Fruit fly (Drosophila melanogaster) whole organism, prepupa: ENCODE data around the gene CG6106.

Experiments
- CG10631 ChIP-seq: fragments of 200-800 bp; sonication (Bioruptor generic); optimal IDR thresholded peaks from 2 replicates; lab custom pipeline; 2016; ENCODE audit warnings: missing biosample characterization, missing genetic modification characterization
- CG11762 ChIP-seq: fragments of 200-800 bp; sonication (Bioruptor generic); optimal IDR thresholded peaks from 3 replicates; lab custom pipeline; 2016; ENCODE audit warnings: missing biosample characterization, missing genetic modification characterization; ENCODE audit not compliant: insufficient read depth
- CG16779 ChIP-seq: fragments of 200-800 bp; sonication (Bioruptor generic); optimal IDR thresholded peaks from 3 replicates; lab custom pipeline; 2017; ENCODE audit warnings: missing biosample characterization, mild to moderate bottlenecking, missing genetic modification characterization
- CG4318 ChIP-seq: fragments of 200-800 bp; sonication (Bioruptor generic); optimal IDR thresholded peaks from 3 replicates; lab custom pipeline; 2017; ENCODE audit warnings: missing biosample characterization, mild to moderate bottlenecking, missing genetic modification characterization
- CG6854 ChIP-seq: fragments of 200-800 bp; sonication (Bioruptor generic); optimal IDR thresholded peaks from 2 replicates; lab custom pipeline; 2017; ENCODE audit warnings: missing biosample characterization, mild to moderate bottlenecking, missing genetic modification characterization
- CG7368 ChIP-seq: fragments of 200-800 bp; sonication (Bioruptor generic); optimal IDR thresholded peaks from 3 replicates; lab custom pipeline; 2016; ENCODE audit warnings: missing biosample characterization, missing genetic modification characterization
- CG8632 ChIP-seq: fragments of 200-800 bp; sonication (Bioruptor generic); optimal IDR thresholded peaks from 3 replicates; lab custom pipeline; 2016; ENCODE audit warnings: missing biosample characterization, missing genetic modification characterization
- Sox102F ChIP-seq: fragments of 200-800 bp; sonication (Bioruptor generic); optimal IDR thresholded peaks from 2 replicates; lab custom pipeline; 2016; ENCODE audit warnings: missing biosample characterization, mild to moderate bottlenecking, missing genetic modification characterization
- eg ChIP-seq: fragments of 200-800 bp; sonication (Bioruptor generic); IDR thresholded peaks from 3 replicates; pipeline ENCODE4 v1.3.6; 2022; ENCODE audit warnings: missing biosample characterization, missing genetic modification characterization
- fd85E ChIP-seq: fragments of 200-800 bp; sonication (Bioruptor generic); optimal IDR thresholded peaks from 3 replicates; lab custom pipeline; 2016; ENCODE audit warnings: missing biosample characterization, missing genetic modification characterization

DNA sequence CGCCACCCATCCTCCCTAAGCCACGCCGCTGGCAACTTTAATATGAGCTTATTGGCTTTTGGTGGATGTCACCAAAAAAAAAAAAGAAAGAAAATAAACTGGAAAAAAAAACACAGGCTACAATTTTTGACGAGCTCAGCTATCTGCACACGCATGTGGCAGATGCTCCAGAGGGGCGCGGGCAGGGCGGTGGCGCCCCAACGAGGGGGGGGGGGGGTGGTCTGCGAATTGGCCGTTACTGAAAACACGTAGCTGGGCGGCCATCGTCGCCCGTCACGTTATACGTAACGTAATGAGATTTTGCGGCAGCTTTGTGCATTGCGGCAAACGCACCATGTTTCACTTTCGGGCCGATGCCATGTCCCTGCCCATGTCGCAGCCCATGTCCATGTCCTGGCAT is 8.1 kb upstream of the CG6106 start:
- TF ChIP-seq CG6854 (no peak), CG16779 (tag; lab: Kevin White, UChicago) (no peak), eg (GFP tag; lab: Robert Waterston, UW) (no peak), CG11762 (GFP tag; lab: Kevin White, UChicago) (no peak), CG7368 (GFP tag; lab: Kevin White, UChicago) (no peak), Sox102F (GFP tag; lab: Kevin White, UChicago) (no peak), CG8632 (no peak), fd85E (no peak), CG4318 (GFP tag; lab: Kevin White, UChicago) (no peak), CG10631 (GFP tag; lab: Kevin White, UChicago) (no peak)
